Worm (Caenorhabditis elegans) whole organism, L4/young adult: ENCODE data around the gene zipt-7.2.

Experiments
- W03F9.2 ChIP-seq: fragments of 150-350 bp; optimal IDR thresholded peaks from 2 replicates; lab custom pipeline; 2014; ENCODE audit warnings: missing biosample characterization, missing genetic modification characterization
- dao-5 ChIP-seq: sonication (generic microtip); optimal IDR thresholded peaks from 2 replicates; lab custom pipeline; 2016; ENCODE audit warnings: missing genotype, missing genetic modification characterization, moderate library complexity, missing compliant biosample characterization
- him-1 ChIP-seq: sonication (generic microtip); optimal IDR thresholded peaks from 2 replicates; lab custom pipeline; 2016; ENCODE audit warnings: missing genotype, missing genetic modification reagents, missing genetic modification characterization, missing compliant biosample characterization

DNA sequence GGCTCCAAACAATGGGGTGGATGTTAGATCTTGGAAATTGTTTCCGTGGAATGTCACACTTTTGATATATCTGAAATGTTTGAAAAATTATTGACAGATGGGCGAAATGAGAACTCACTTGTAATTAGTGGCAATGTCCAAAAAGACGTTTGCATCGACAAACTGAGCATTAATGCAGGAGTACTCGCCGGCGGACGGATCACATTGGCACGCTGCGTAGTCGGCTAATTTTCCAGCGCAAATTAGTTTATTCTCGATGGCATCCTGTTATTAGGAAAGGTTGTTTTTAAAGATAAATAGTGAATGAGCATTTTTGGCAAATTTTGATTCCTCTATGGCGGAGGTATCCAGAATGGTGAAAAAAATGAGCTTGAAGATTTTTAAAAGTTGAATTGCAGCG, 43.1 kb upstream of the zipt-7.2 start:
- TF ChIP-seq him-1 (tag; lab: Kevin White, UChicago) (no peak), dao-5 (no peak), W03F9.2 (tag; lab: Kevin White, UChicago) (no peak)
